Fruit fly (Drosophila melanogaster) whole organism, wandering third instar larva: ENCODE results near the gene grsm.

ENCODE experiments used
- GATAd ChIP-seq: sonication (Bioruptor generic); optimal IDR thresholded peaks from 2 replicates; lab custom pipeline; 2016; ENCODE audit warnings: missing biosample characterization, missing genetic modification characterization
- Jra ChIP-seq: sonication (Bioruptor generic); optimal IDR thresholded peaks from 2 replicates; lab custom pipeline; 2016; ENCODE audit warnings: missing biosample characterization, missing genetic modification characterization
- dl ChIP-seq, 2 experiments: fragments of 175-275, 200-275 bp in 1 of 2; fragments of 200-275 bp in 1 of 2; sonication (Bioruptor generic); optimal IDR thresholded peaks; lab custom pipeline; 2018; ENCODE audit warnings: mild to moderate bottlenecking in 2 of 2, missing biosample characterization in 2 of 2, missing genetic modification characterization in 2 of 2, moderate library complexity in 2 of 2; ENCODE audit not compliant: partially characterized antibody in 2 of 2, insufficient read depth in 1 of 2
- pan ChIP-seq: fragments of >200 bp; optimal IDR thresholded peaks from 2 replicates; lab custom pipeline; 2017
- rgr ChIP-seq: fragments of 200-800 bp; sonication (Bioruptor generic); optimal IDR thresholded peaks from 3 replicates; lab custom pipeline; 2016; ENCODE audit warnings: missing biosample characterization, mild to moderate bottlenecking, missing genetic modification characterization
- woc ChIP-seq: sonication (Bioruptor generic); optimal IDR thresholded peaks from 2 replicates; lab custom pipeline; 2016; ENCODE audit warnings: missing biosample characterization, mild to moderate bottlenecking, missing genetic modification characterization

The grsm gene

dm6 chr3R:12911192-12911591 lies 56.3 kb downstream of the grsm start, which contains the start of gene CG10909:
Gene CG10909 (minus strand): TSS chr3R:12911292.
- TF ChIP-seq Jra (GFP tag; lab: Kevin White, UChicago), result no peak
- TF ChIP-seq woc (GFP tag; lab: Kevin White, UChicago), result no peak
- no peak for TF ChIP-seq rgr (GFP tag; lab: Kevin White, UChicago)
- TF ChIP-seq pan (lab: Kevin White, UChicago), result no peak
- no peak for TF ChIP-seq dl (GFP tag; optimal IDR thresholded peaks at IDR 0.05; lab: Kevin White, UChicago; ENCODE audit: insufficient read depth in 1 of 2, partially characterized antibody in 2 of 2)
- TF ChIP-seq GATAd (GFP tag; lab: Kevin White, UChicago), result no peak
